Fruit fly (Drosophila melanogaster): ENCODE data around the gene AdamTS-A.
A peak's percentile ranks its signal among the peaks of the same experiment; 100 is the strongest.

The AdamTS-A gene

DNA sequence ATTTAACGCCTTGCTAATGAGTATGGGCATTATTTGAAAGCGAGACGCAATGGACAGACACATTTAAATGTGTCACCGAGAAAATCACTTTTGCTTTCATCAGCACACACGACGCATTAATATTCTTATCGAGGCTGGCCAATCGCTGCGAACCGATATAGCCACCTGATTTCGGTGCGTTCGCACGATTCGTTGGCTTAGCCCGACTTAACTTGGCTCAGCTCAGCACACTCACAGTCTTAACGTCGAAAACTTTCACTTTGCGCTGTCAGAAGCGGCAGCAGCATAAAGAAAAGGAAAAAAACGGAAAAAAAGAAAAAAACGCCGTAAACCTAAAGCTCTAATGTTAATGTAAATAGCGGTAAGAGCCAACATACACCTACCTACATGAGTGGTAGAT is 45.6 kb downstream of the AdamTS-A start:
- no peak for TF ChIP-seq Dek (tag; optimal IDR thresholded peaks at IDR 0.05)
- TF ChIP-seq CG4360 (GFP tag; IDR thresholded peaks at IDR 0.05) = no peak
- TF ChIP-seq chif (GFP tag; optimal IDR thresholded peaks at IDR 0.05) = no peak
- TF ChIP-seq her (GFP tag; optimal IDR thresholded peaks at IDR 0.05) = no peak
- TF ChIP-seq CG31441 (GFP tag; IDR thresholded peaks at IDR 0.05) = no peak
- no peak for TF ChIP-seq org-1 (GFP tag; optimal IDR thresholded peaks at IDR 0.05)
- no peak for TF ChIP-seq CG4424 (GFP tag; optimal IDR thresholded peaks at IDR 0.05)
- no peak for TF ChIP-seq Stat92E (GFP tag; optimal IDR thresholded peaks at IDR 0.05)
- TF ChIP-seq CG12071 (GFP tag; optimal IDR thresholded peaks at IDR 0.05) = no peak
- TF ChIP-seq CG42726 (GFP tag; IDR thresholded peaks at IDR 0.05; ENCODE audit: partially characterized antibody) = no peak
- no peak for TF ChIP-seq CG8359 (GFP tag; optimal IDR thresholded peaks at IDR 0.05; ENCODE audit: borderline replicate concordance)
- TF ChIP-seq dmrt11E (tag; optimal IDR thresholded peaks at IDR 0.05) = no peak
- no peak for TF ChIP-seq nau (GFP tag; optimal IDR thresholded peaks at IDR 0.05)
- TF ChIP-seq klu (GFP tag; IDR thresholded peaks at IDR 0.05) = no peak
- no peak for TF ChIP-seq Nf-YB (GFP tag; optimal IDR thresholded peaks at IDR 0.05)
- TF ChIP-seq CG7745 (tag; optimal IDR thresholded peaks at IDR 0.05) = no peak
- no peak for TF ChIP-seq nerfin-2 (GFP tag; IDR thresholded peaks at IDR 0.05; ENCODE audit: partially characterized antibody)
- TF ChIP-seq kni (GFP tag; optimal IDR thresholded peaks at IDR 0.05) = peak; percentile 28
- no peak for TF ChIP-seq pum (GFP tag; optimal IDR thresholded peaks at IDR 0.05)
- no peak for TF ChIP-seq CG11723 (GFP tag; optimal IDR thresholded peaks at IDR 0.05)
- peak; percentile 74 for TF ChIP-seq oc (tag; optimal IDR thresholded peaks at IDR 0.05)
- TF ChIP-seq ci (GFP tag; IDR thresholded peaks at IDR 0.05) = no peak
- TF ChIP-seq crp (GFP tag; optimal IDR thresholded peaks at IDR 0.05) = no peak
- no peak for TF ChIP-seq al (GFP tag; IDR thresholded peaks at IDR 0.05)
- TF ChIP-seq Eip74EF (GFP tag; optimal IDR thresholded peaks at IDR 0.05) = no peak
- no peak for TF ChIP-seq CG32772 (GFP tag; IDR thresholded peaks at IDR 0.05)
- TF ChIP-seq grn (GFP tag; optimal IDR thresholded peaks at IDR 0.05) = peak; percentile 27
- no peak for TF ChIP-seq CG11398 (GFP tag; optimal IDR thresholded peaks at IDR 0.05)
- peak; percentile 23 for TF ChIP-seq sqz (GFP tag; optimal IDR thresholded peaks at IDR 0.05)
- no peak for TF ChIP-seq pita (GFP tag; optimal IDR thresholded peaks at IDR 0.05)
- no peak for TF ChIP-seq gsb (GFP tag; IDR thresholded peaks at IDR 0.05)
- TF ChIP-seq CG12744 (GFP tag; optimal IDR thresholded peaks at IDR 0.05) = no peak
- no peak for TF ChIP-seq CG10267 (tag; optimal IDR thresholded peaks at IDR 0.05)
- TF ChIP-seq Fer1 (GFP tag; optimal IDR thresholded peaks at IDR 0.05) = no peak
- TF ChIP-seq CG30403 (GFP tag; optimal IDR thresholded peaks at IDR 0.05) = no peak
- TF ChIP-seq nerfin-1 (tag; optimal IDR thresholded peaks at IDR 0.05) = no peak
- TF ChIP-seq CG2202 (tag; optimal IDR thresholded peaks at IDR 0.05) = no peak
- TF ChIP-seq tin (GFP tag; optimal IDR thresholded peaks at IDR 0.05) = no peak
- peak; percentile 98 for TF ChIP-seq Blimp-1 (GFP tag; optimal IDR thresholded peaks at IDR 0.05)
- no peak for TF ChIP-seq kay (GFP tag; optimal IDR thresholded peaks at IDR 0.05)
- TF ChIP-seq CG2199 (GFP tag; IDR thresholded peaks at IDR 0.05) = no peak
- no peak for TF ChIP-seq abd-A (tag; optimal IDR thresholded peaks at IDR 0.05)

All from whole organism, embryonic.